Worm (Caenorhabditis elegans): ENCODE data around the gene F23A7.8.

DNA sequence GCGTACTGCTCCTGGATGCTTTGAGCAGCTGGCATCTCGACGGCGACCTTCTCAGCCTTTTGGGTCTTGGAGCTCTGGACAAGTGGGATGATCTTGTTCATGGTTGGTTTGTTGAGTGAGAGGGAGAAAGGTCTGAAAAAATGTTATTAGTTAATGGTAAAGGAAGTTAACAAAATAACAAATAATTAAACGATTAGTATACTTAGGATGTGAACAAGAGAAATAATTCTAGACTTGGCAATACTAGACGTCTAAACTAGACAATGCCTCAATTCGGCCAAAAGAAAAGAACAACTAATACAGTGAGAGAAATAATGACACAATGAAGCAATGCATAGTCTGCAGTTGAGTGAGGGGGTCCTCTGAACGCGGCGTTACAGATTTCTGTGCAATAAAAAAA is 2.7 kb upstream of the F23A7.8 start, which contains the start of gene R11.4:
- no peak for TF ChIP-seq fkh-10 (GFP tag; optimal IDR thresholded peaks at IDR 0.05)
- no peak for TF ChIP-seq nhr-12 (tag; optimal IDR thresholded peaks at IDR 0.05)
- TF ChIP-seq nhr-237 (tag; optimal IDR thresholded peaks at IDR 0.05): no peak
- TF ChIP-seq nhr-28 (tag; optimal IDR thresholded peaks at IDR 0.05): no peak
- TF ChIP-seq lin-39 (tag; optimal IDR thresholded peaks at IDR 0.05): no peak
- no peak for TF ChIP-seq lsy-12 (tag; optimal IDR thresholded peaks at IDR 0.05)
- TF ChIP-seq unc-62 (GFP tag; optimal IDR thresholded peaks at IDR 0.05): no peak
- no peak for TF ChIP-seq elt-2 (tag; optimal IDR thresholded peaks at IDR 0.05)
- TF ChIP-seq pha-4 (tag; optimal IDR thresholded peaks at IDR 0.05): no peak
- TF ChIP-seq lin-15B (tag; optimal IDR thresholded peaks at IDR 0.05): no peak
- no peak for TF ChIP-seq ztf-11 (tag; optimal IDR thresholded peaks at IDR 0.05)
- no peak for TF ChIP-seq nfya-1 (tag; optimal IDR thresholded peaks at IDR 0.05; ENCODE audit: insufficient read depth)
